Fruit fly (Drosophila melanogaster) whole organism, wandering third instar larva: ENCODE data around the gene CG11882.

Source experiments
- Abd-B ChIP-seq: fragments of >200 bp; optimal IDR thresholded peaks from 2 replicates; lab custom pipeline; 2017; ENCODE audit warnings: missing biosample characterization, missing genetic modification characterization
- CG32264 ChIP-seq: fragments of 200-800 bp; sonication (Bioruptor generic); optimal IDR thresholded peaks from 2 replicates; lab custom pipeline; 2016; ENCODE audit warnings: missing biosample characterization, missing genetic modification characterization
- CG9705 ChIP-seq: fragments of 200-800 bp; sonication (Bioruptor generic); optimal IDR thresholded peaks from 2 replicates; lab custom pipeline; 2018; ENCODE audit warnings: missing biosample characterization, mild to moderate bottlenecking, missing genetic modification characterization
- CrebA ChIP-seq: fragments of 200-800 bp; sonication (Bioruptor generic); optimal IDR thresholded peaks from 2 replicates; lab custom pipeline; 2016; ENCODE audit warnings: missing biosample characterization, mild to moderate bottlenecking, missing genetic modification characterization, borderline replicate concordance
- Dfd ChIP-seq: fragments of >200 bp; optimal IDR thresholded peaks from 2 replicates; lab custom pipeline; 2017; ENCODE audit warnings: missing biosample characterization, missing genetic modification characterization
- Dif ChIP-seq: fragments of 200-275, 200-300 bp; sonication (Bioruptor generic); optimal IDR thresholded peaks from 2 replicates; lab custom pipeline; 2018; ENCODE audit warnings: missing biosample characterization, missing genetic modification characterization; ENCODE audit not compliant: partially characterized antibody
- GATAd ChIP-seq: sonication (Bioruptor generic); optimal IDR thresholded peaks from 2 replicates; lab custom pipeline; 2016; ENCODE audit warnings: missing biosample characterization, missing genetic modification characterization
- HLH106 ChIP-seq: fragments of 200-800 bp; optimal IDR thresholded peaks from 3 replicates; lab custom pipeline; 2019; ENCODE audit warnings: missing biosample characterization, mild to moderate bottlenecking, missing genetic modification characterization, moderate library complexity
- Hnf4 ChIP-seq: fragments of 200-800 bp; sonication (Bioruptor generic); optimal IDR thresholded peaks from 2 replicates; lab custom pipeline; 2016; ENCODE audit warnings: missing biosample characterization, mild to moderate bottlenecking, missing genetic modification characterization
- Hr78 ChIP-seq: fragments of >200 bp; optimal IDR thresholded peaks from 2 replicates; lab custom pipeline; 2017; ENCODE audit warnings: missing biosample characterization, missing genetic modification characterization
- Jra ChIP-seq: sonication (Bioruptor generic); optimal IDR thresholded peaks from 2 replicates; lab custom pipeline; 2016; ENCODE audit warnings: missing biosample characterization, missing genetic modification characterization
- Myc ChIP-seq: fragments of >200 bp; optimal IDR thresholded peaks from 2 replicates; lab custom pipeline; 2017
- N ChIP-seq: fragments of >200 bp; optimal IDR thresholded peaks from 2 replicates; lab custom pipeline; 2018; ENCODE audit warnings: missing biosample characterization, missing external identifiers, missing genetic modification characterization
- OdsH ChIP-seq: fragments of 200-800 bp; sonication (Bioruptor generic); optimal IDR thresholded peaks from 2 replicates; lab custom pipeline; 2016; ENCODE audit warnings: missing biosample characterization, mild to moderate bottlenecking, missing genetic modification characterization
- Rel ChIP-seq, 2 experiments: fragments of 200-800 bp; sonication (Bioruptor generic) in 1 of 2; optimal IDR thresholded peaks; 2 replicates in 1 of 2; 3 replicates in 1 of 2; lab custom pipeline; 2016 to 2019; ENCODE audit warnings: mild to moderate bottlenecking in 2 of 2, missing biosample characterization in 2 of 2, missing genetic modification characterization in 2 of 2, moderate library complexity in 1 of 2
- Sp1 ChIP-seq: fragments of 200-800 bp; sonication (Bioruptor generic); optimal IDR thresholded peaks from 3 replicates; lab custom pipeline; 2019; ENCODE audit warnings: missing biosample characterization, mild to moderate bottlenecking, missing genetic modification characterization, moderate library complexity
- Vsx2 ChIP-seq: fragments of 200-300, 225-300 bp; sonication (Bioruptor generic); optimal IDR thresholded peaks from 2 replicates; lab custom pipeline; 2018; ENCODE audit warnings: missing biosample characterization, missing genetic modification characterization; ENCODE audit not compliant: partially characterized antibody
- br ChIP-seq: fragments of 200-800 bp; sonication (Bioruptor generic); optimal IDR thresholded peaks from 2 replicates; lab custom pipeline; 2016; ENCODE audit warnings: missing biosample characterization, missing genetic modification characterization
- brk ChIP-seq: fragments of 200-800 bp; sonication (Bioruptor generic); optimal IDR thresholded peaks from 2 replicates; lab custom pipeline; 2016; ENCODE audit warnings: missing biosample characterization, mild to moderate bottlenecking, missing genetic modification characterization
- dl ChIP-seq, 2 experiments: fragments of 175-275, 200-275 bp in 1 of 2; fragments of 200-275 bp in 1 of 2; sonication (Bioruptor generic); optimal IDR thresholded peaks; lab custom pipeline; 2018; ENCODE audit warnings: mild to moderate bottlenecking in 2 of 2, missing biosample characterization in 2 of 2, missing genetic modification characterization in 2 of 2, moderate library complexity in 2 of 2; ENCODE audit not compliant: partially characterized antibody in 2 of 2, insufficient read depth in 1 of 2
- dmrt93B ChIP-seq: fragments of 200-800 bp; sonication (Bioruptor generic); optimal IDR thresholded peaks from 2 replicates; lab custom pipeline; 2018; ENCODE audit warnings: missing biosample characterization, mild to moderate bottlenecking, missing genetic modification characterization
- dsf ChIP-seq: sonication (Bioruptor generic); optimal IDR thresholded peaks from 2 replicates; lab custom pipeline; 2016; ENCODE audit warnings: missing biosample characterization, missing genetic modification characterization, borderline replicate concordance
- ey ChIP-seq: fragments of 200-800 bp; sonication (Bioruptor generic); optimal IDR thresholded peaks from 2 replicates; lab custom pipeline; 2016; ENCODE audit warnings: missing biosample characterization, missing genetic modification characterization
- foxo ChIP-seq, 2 experiments: fragments of 200-800 bp; sonication (Bioruptor generic); optimal IDR thresholded peaks; 2 replicates in 1 of 2; 3 replicates in 1 of 2; lab custom pipeline; 2016 to 2017; ENCODE audit warnings: missing biosample characterization in 2 of 2, missing genetic modification characterization in 2 of 2
- fru ChIP-seq: fragments of 200-800 bp; sonication (Bioruptor generic); optimal IDR thresholded peaks from 3 replicates; lab custom pipeline; 2016; ENCODE audit warnings: missing biosample characterization, mild to moderate bottlenecking, missing genetic modification characterization
- h ChIP-seq: fragments of 200-800 bp; sonication (Bioruptor generic); optimal IDR thresholded peaks from 3 replicates; lab custom pipeline; 2016; ENCODE audit warnings: missing biosample characterization, mild to moderate bottlenecking, missing genetic modification characterization
- jim ChIP-seq: fragments of 175-275, 200-325 bp; sonication (Bioruptor generic); optimal IDR thresholded peaks from 2 replicates; lab custom pipeline; 2016; ENCODE audit warnings: missing biosample characterization, mild to moderate bottlenecking, missing genetic modification characterization
- lola ChIP-seq: fragments of >200 bp; optimal IDR thresholded peaks from 2 replicates; lab custom pipeline; 2017; ENCODE audit warnings: missing biosample characterization, missing genetic modification characterization
- psq ChIP-seq: fragments of 200-800 bp; sonication (Bioruptor generic); optimal IDR thresholded peaks from 3 replicates; lab custom pipeline; 2017; ENCODE audit warnings: missing biosample characterization, mild to moderate bottlenecking, missing genetic modification characterization, moderate library complexity
- rgr ChIP-seq: fragments of 200-800 bp; sonication (Bioruptor generic); optimal IDR thresholded peaks from 3 replicates; lab custom pipeline; 2016; ENCODE audit warnings: missing biosample characterization, mild to moderate bottlenecking, missing genetic modification characterization
- sage ChIP-seq: fragments of 200-800 bp; sonication (Bioruptor generic); optimal IDR thresholded peaks from 2 replicates; lab custom pipeline; 2016; ENCODE audit warnings: missing biosample characterization, mild to moderate bottlenecking, missing genetic modification characterization
- sv ChIP-seq: fragments of 200-800 bp; sonication (Bioruptor generic); optimal IDR thresholded peaks from 3 replicates; lab custom pipeline; 2016; ENCODE audit warnings: missing biosample characterization, missing genetic modification characterization
- tai ChIP-seq: sonication (Bioruptor generic); optimal IDR thresholded peaks from 2 replicates; lab custom pipeline; 2016; ENCODE audit warnings: missing biosample characterization, missing genetic modification characterization
- usp ChIP-seq: fragments of >200 bp; optimal IDR thresholded peaks from 2 replicates; lab custom pipeline; 2017; ENCODE audit warnings: missing biosample characterization, missing genetic modification characterization
- woc ChIP-seq: sonication (Bioruptor generic); optimal IDR thresholded peaks from 2 replicates; lab custom pipeline; 2016; ENCODE audit warnings: missing biosample characterization, mild to moderate bottlenecking, missing genetic modification characterization

CG11882 gene

DNA sequence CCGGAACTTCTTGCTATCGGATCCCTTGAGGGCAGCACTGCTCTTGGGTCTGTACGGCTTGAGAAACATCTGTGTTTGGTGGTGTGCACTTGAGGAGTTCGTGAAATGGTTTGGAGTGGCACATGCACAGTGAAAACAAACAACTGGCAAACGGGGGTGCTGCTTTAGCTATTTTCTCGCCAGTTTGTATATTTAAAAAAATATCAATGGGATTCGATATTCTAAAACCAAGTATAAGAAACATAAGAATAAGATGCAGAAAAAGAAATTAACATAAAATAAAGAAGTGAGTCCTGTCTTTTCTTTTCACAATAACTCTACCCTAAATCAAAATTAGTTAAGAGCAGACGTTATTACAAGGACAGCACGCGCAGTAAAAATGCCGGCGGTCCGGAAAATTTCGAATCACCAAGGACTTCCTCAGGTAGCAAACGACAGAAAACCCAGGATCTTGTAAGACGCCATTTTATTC lies 3.7 kb upstream of the CG11882 start, which contains the start of gene eIF2D:
TSS of gene eIF2D (minus strand) at position 174 of the 472 bp plus-strand sequence.
- TF ChIP-seq sv (GFP tag; lab: Kevin White, UChicago) (peak; percentile 5), lola (GFP tag; lab: Kevin White, UChicago) (no peak), Jra (GFP tag; lab: Kevin White, UChicago) (no peak), Vsx2 (GFP tag; lab: Kevin White, UChicago) (no peak), sage (GFP tag; lab: Kevin White, UChicago) (no peak), N (GFP tag; lab: Kevin White, UChicago) (no peak), foxo (GFP tag; optimal IDR thresholded peaks at IDR 0.05; lab: Kevin White, UChicago) (peak in 1 of 2 experiments; percentile 65), Hnf4 (GFP tag; lab: Kevin White, UChicago) (no peak), tai (no peak), woc (GFP tag; lab: Kevin White, UChicago) (no peak), Rel (GFP tag; optimal IDR thresholded peaks at IDR 0.05; lab: Kevin White, UChicago) (no peak), Rel (tag; optimal IDR thresholded peaks at IDR 0.05; lab: Kevin White, UChicago) (peak; percentile 22), ey (GFP tag; lab: Kevin White, UChicago) (peak; percentile 57), fru (GFP tag; lab: Kevin White, UChicago) (no peak), HLH106 (tag; lab: Kevin White, UChicago) (peak; percentile 69), rgr (GFP tag; lab: Kevin White, UChicago) (peak; percentile 64), CrebA (GFP tag; lab: Kevin White, UChicago) (no peak), Myc (lab: Kevin White, UChicago) (peak; percentile 78), dsf (no peak), Hr78 (GFP tag; lab: Kevin White, UChicago) (no peak), psq (GFP tag; lab: Kevin White, UChicago) (peak; percentile 14), jim (GFP tag; lab: Kevin White, UChicago) (no peak), Sp1 (peak; percentile 41), CG9705 (GFP tag; lab: Kevin White, UChicago) (peak; percentile 37), GATAd (GFP tag; lab: Kevin White, UChicago) (no peak), OdsH (GFP tag; lab: Kevin White, UChicago) (peak; percentile 36), dmrt93B (no peak), h (GFP tag; lab: Kevin White, UChicago) (peak; percentile 63)

DNA sequence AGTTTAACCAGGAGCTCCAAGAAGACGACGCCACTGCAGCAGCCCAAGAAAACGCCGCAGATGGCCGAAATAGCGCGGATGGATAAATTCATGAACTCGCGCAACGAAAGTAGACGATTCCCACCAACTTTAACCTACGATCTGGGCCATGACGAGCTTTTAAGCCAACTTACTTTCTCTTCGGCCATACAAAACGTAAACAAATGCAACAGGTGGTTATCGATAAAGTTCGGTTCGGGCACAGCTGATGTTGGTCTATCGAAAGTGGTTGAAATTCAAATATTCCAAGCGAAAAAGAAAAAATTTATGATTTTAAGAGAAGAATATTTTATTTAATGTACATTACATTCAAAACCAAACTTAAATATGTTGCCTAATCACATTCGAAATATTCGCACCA lies 1.3 kb downstream of the CG11882 start, which contains the start of gene CG14511:
TSS of gene CG14511 (minus strand) at position 184 of the 400 bp plus-strand sequence.
- no peak for TF ChIP-seq br
- no peak for TF ChIP-seq Dfd (GFP tag; lab: Kevin White, UChicago)
- no peak for TF ChIP-seq tai
- TF ChIP-seq OdsH (GFP tag; lab: Kevin White, UChicago): no peak
- TF ChIP-seq brk: no peak
- no peak for TF ChIP-seq Jra (GFP tag; lab: Kevin White, UChicago)
- no peak for TF ChIP-seq Abd-B (GFP tag; lab: Kevin White, UChicago)
- TF ChIP-seq N (GFP tag; lab: Kevin White, UChicago): no peak
- no peak for TF ChIP-seq Vsx2 (GFP tag; lab: Kevin White, UChicago)
- no peak for TF ChIP-seq Rel (GFP tag; optimal IDR thresholded peaks at IDR 0.05; lab: Kevin White, UChicago)
- TF ChIP-seq Rel (tag; optimal IDR thresholded peaks at IDR 0.05; lab: Kevin White, UChicago): no peak
- no peak for TF ChIP-seq Dif
- no peak for TF ChIP-seq psq (GFP tag; lab: Kevin White, UChicago)
- no peak for TF ChIP-seq CrebA (GFP tag; lab: Kevin White, UChicago)
- no peak for TF ChIP-seq foxo (GFP tag; optimal IDR thresholded peaks at IDR 0.05; lab: Kevin White, UChicago)
- TF ChIP-seq GATAd (GFP tag; lab: Kevin White, UChicago): no peak
- TF ChIP-seq CG32264 (GFP tag; lab: Kevin White, UChicago): no peak
- no peak for TF ChIP-seq dl (GFP tag; optimal IDR thresholded peaks at IDR 0.05; lab: Kevin White, UChicago; ENCODE audit: insufficient read depth in 1 of 2, partially characterized antibody in 2 of 2)
- TF ChIP-seq woc (GFP tag; lab: Kevin White, UChicago): no peak
- TF ChIP-seq usp (GFP tag; lab: Kevin White, UChicago): no peak
- TF ChIP-seq sv (GFP tag; lab: Kevin White, UChicago): no peak
